Worm (Caenorhabditis elegans) whole organism, L3 larva: ENCODE results near the gene skr-6.

ENCODE experiments used
- nhr-237 ChIP-seq: fragments of 150-350 bp; optimal IDR thresholded peaks from 2 replicates; lab custom pipeline; 2014; ENCODE audit warnings: missing biosample characterization, missing genetic modification characterization
- ztf-4 ChIP-seq: fragments of 150-350 bp; optimal IDR thresholded peaks from 2 replicates; lab custom pipeline; 2014; ENCODE audit warnings: missing biosample characterization, missing genetic modification characterization

DNA sequence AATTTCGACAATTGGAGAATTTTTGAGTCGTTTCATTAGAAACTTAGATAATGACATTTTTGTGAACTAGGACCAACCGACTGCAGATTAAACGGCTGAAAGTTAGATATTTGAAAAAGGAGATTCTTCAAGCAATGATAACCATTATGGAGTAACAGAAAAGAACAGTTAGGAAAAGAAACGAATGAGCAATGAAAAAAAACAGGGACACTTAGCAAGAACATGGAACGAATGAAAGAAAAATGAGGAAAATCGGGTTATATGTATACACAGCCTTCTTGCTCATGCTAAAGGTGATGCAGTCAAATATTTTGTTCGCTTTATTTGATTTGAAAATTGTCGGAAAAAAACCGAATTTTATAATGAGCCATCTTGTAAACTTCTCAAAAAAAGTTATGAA is 45.4 kb downstream of the skr-6 start, which contains the start of gene F16H6.10:
- TF ChIP-seq ztf-4 (tag; lab: Kevin White, UChicago) (no peak), nhr-237 (tag; lab: Kevin White, UChicago) (no peak)
